Worm (Caenorhabditis elegans): ENCODE data around the gene F26C11.1.

F26C11.1 gene

DNA sequence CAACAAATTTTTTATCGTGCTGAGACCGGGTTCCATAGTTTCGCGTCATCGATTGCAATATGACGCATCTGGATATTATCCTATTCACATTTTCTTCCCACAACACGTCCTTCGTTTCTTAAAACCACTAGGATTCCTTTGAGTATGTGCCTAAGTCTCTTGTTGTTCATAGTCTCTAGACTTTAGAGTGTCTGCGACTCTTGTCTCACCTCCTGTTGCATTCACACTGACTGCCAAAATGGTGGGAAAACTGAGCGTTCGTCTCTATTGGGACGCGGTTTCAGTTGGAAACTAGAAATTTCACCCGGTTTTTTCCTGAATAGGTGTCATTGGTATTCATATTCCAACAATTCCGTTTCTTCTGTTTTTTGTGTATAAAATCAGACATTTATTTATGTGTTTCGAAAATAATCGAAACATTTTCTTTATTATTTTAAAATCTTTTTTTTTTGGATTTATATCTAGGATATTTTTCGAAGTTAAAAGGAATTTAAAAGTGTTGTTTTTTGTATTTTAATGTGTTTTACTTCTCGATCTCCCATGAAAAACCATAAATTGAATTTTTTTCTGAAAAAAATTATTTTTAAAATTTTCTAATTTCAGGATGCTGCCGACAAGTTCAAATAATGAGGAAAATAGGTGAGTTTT is 27.2 kb downstream of the F26C11.1 start, which contains the start of gene C05C10.2:
TSS of gene C05C10.2 (plus strand) at position 598 of the 648 bp plus-strand sequence.
- TF ChIP-seq sox-2 (GFP tag; IDR thresholded peaks at IDR 0.05) (no peak), nfya-1 (tag; optimal IDR thresholded peaks at IDR 0.05) (peak; percentile 7), unc-86 (tag; optimal IDR thresholded peaks at IDR 0.05) (no peak)

DNA sequence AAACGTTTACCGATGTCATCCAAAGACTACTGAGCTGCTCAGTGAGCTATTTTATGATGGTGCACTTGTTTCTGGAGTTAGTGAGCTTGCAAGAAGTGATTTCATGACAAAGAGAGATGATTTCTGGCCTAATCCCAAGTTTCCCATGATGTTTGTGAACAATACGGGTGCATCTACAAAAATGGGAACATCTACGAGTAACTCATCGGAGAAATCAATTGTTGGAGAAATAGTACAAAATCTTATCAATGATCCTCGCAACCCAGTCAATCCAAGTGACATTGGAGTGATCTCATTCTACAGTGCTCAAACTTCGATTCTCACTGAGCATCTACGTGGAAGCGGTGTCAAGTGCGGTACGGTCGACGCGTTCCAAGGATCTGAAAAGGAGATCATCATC is 33.9 kb downstream of the F26C11.1 start:
- TF ChIP-seq gmeb-2 (tag; optimal IDR thresholded peaks at IDR 0.05) (no peak), mec-3 (tag; optimal IDR thresholded peaks at IDR 0.05; ENCODE audit: borderline replicate concordance) (no peak)

DNA sequence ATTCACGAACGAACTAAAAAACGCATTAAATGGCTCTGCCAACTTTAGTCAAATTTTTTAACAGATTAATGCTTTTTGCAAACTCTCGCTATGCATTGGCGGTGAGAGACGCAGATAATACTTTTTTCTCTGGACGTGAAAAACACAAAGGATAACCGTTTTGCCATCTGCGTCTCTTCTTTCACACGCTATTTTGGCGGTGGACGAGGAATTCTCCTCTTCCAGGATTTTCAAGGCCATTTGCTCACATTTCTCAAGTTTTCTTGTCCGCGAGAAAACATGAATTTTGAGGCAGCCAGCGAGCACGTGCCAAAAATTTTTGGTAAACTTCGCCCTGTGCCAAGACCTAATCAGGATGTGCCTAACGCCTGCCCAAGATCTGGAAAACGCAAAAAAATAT is 36.5 kb downstream of the F26C11.1 start:
- TF ChIP-seq unc-86 (tag; optimal IDR thresholded peaks at IDR 0.05), result no peak
- no peak for TF ChIP-seq K09A11.1 (tag; optimal IDR thresholded peaks at IDR 0.05; ENCODE audit: insufficient read depth)
- no peak for TF ChIP-seq rnt-1 (tag; optimal IDR thresholded peaks at IDR 0.05)
- no peak for TF ChIP-seq elt-4 (tag; optimal IDR thresholded peaks at IDR 0.05)
- no peak for TF ChIP-seq hlh-8 (tag; optimal IDR thresholded peaks at IDR 0.05)
- TF ChIP-seq syd-9 (tag; optimal IDR thresholded peaks at IDR 0.05), result no peak
- no peak for TF ChIP-seq ceh-30 (tag; optimal IDR thresholded peaks at IDR 0.05)
- no peak for TF ChIP-seq dve-1 (tag; optimal IDR thresholded peaks at IDR 0.05)
- no peak for TF ChIP-seq zip-5 (tag; optimal IDR thresholded peaks at IDR 0.05)
- TF ChIP-seq hlh-30 (tag; optimal IDR thresholded peaks at IDR 0.05; ENCODE audit: insufficient read depth), result no peak
- TF ChIP-seq pax-1 (tag; optimal IDR thresholded peaks at IDR 0.05), result no peak
- TF ChIP-seq hlh-6 (tag; optimal IDR thresholded peaks at IDR 0.05), result no peak
- TF ChIP-seq pqm-1 (tag; optimal IDR thresholded peaks at IDR 0.05), result no peak
- no peak for TF ChIP-seq lim-6 (tag; optimal IDR thresholded peaks at IDR 0.05)
- TF ChIP-seq nhr-11 (tag; optimal IDR thresholded peaks at IDR 0.05), result no peak
- TF ChIP-seq hlh-15 (tag; optimal IDR thresholded peaks at IDR 0.05), result no peak
- no peak for TF ChIP-seq fkh-6 (tag; optimal IDR thresholded peaks at IDR 0.05)
- TF ChIP-seq ceh-2 (tag; optimal IDR thresholded peaks at IDR 0.05), result peak; percentile 22
- no peak for TF ChIP-seq ceh-48 (tag; optimal IDR thresholded peaks at IDR 0.05)
- no peak for TF ChIP-seq lin-11 (tag; optimal IDR thresholded peaks at IDR 0.05)
- TF ChIP-seq mec-3 (tag; optimal IDR thresholded peaks at IDR 0.05; ENCODE audit: borderline replicate concordance), result no peak
- no peak for TF ChIP-seq eyg-1 (tag; optimal IDR thresholded peaks at IDR 0.05)
- TF ChIP-seq ttx-3 (tag; optimal IDR thresholded peaks at IDR 0.05), result no peak
- TF ChIP-seq sdc-2 (tag; optimal IDR thresholded peaks at IDR 0.05), result no peak
- peak; percentile 4 for TF ChIP-seq ceh-18 (tag; optimal IDR thresholded peaks at IDR 0.05)
- TF ChIP-seq F13H6.1 (tag; optimal IDR thresholded peaks at IDR 0.05), result no peak
- TF ChIP-seq odd-2 (tag; optimal IDR thresholded peaks at IDR 0.05), result no peak
- peak; percentile 55 for TF ChIP-seq C08G9.2 (tag; optimal IDR thresholded peaks at IDR 0.05)
- no peak for TF ChIP-seq npax-4 (tag; optimal IDR thresholded peaks at IDR 0.05)
- TF ChIP-seq tbx-2 (tag; optimal IDR thresholded peaks at IDR 0.05), result peak; percentile 67
- TF ChIP-seq ceh-22 (tag; optimal IDR thresholded peaks at IDR 0.05), result no peak
- peak; percentile 40 for TF ChIP-seq ets-4 (tag; optimal IDR thresholded peaks at IDR 0.05)
- TF ChIP-seq tbx-7 (tag; optimal IDR thresholded peaks at IDR 0.05), result peak; percentile 27
- no peak for TF ChIP-seq ceh-19 (GFP tag; optimal IDR thresholded peaks at IDR 0.05)
- no peak for TF ChIP-seq pat-9 (tag; optimal IDR thresholded peaks at IDR 0.05)
- TF ChIP-seq Y22D7AL.16 (tag; optimal IDR thresholded peaks at IDR 0.05), result no peak
- TF ChIP-seq K02D7.2 (tag; optimal IDR thresholded peaks at IDR 0.05), result no peak
- TF ChIP-seq ztf-16 (tag; optimal IDR thresholded peaks at IDR 0.05), result no peak
- no peak for TF ChIP-seq ceh-45 (GFP tag; IDR thresholded peaks at IDR 0.05)
- TF ChIP-seq fax-1 (tag; optimal IDR thresholded peaks at IDR 0.05), result no peak
- TF ChIP-seq gmeb-2 (tag; optimal IDR thresholded peaks at IDR 0.05), result no peak
- TF ChIP-seq pha-4 (tag; optimal IDR thresholded peaks at IDR 0.05), result no peak
- TF ChIP-seq C38D4.7 (GFP tag; optimal IDR thresholded peaks at IDR 0.05), result no peak
- no peak for TF ChIP-seq nhr-232 (tag; optimal IDR thresholded peaks at IDR 0.05)
- TF ChIP-seq pha-2 (tag; optimal IDR thresholded peaks at IDR 0.05), result no peak
- no peak for TF ChIP-seq madf-2 (tag; optimal IDR thresholded peaks at IDR 0.05)
- TF ChIP-seq ceh-14 (tag; optimal IDR thresholded peaks at IDR 0.05), result no peak

All from whole organism, late embryonic.